Fruit fly (Drosophila melanogaster): ENCODE results near the gene Uqcc1.

Gene Uqcc1

dm6 chr3L:6977391-6977790 lies 19.5 kb upstream of the Uqcc1 start (continued):
- TF ChIP-seq Bdp1 (GFP tag; optimal IDR thresholded peaks at IDR 0.05): no peak
- 0 out of 2 replicates have a peak, but pooled peaks have one; percentile 40 for TF ChIP-seq CG11696 (GFP tag; IDR thresholded peaks at IDR 0.05)
- no peak for TF ChIP-seq CG17568 (GFP tag; optimal IDR thresholded peaks at IDR 0.05)
- TF ChIP-seq CG4707 (GFP tag; optimal IDR thresholded peaks at IDR 0.05): peak; percentile 16
- TF ChIP-seq gro (GFP tag; optimal IDR thresholded peaks at IDR 0.05): no peak
- TF ChIP-seq Kr (GFP tag; optimal IDR thresholded peaks at IDR 0.05): no peak
- TF ChIP-seq Elba2 (GFP tag; optimal IDR thresholded peaks at IDR 0.05): no peak
- TF ChIP-seq CG10209 (GFP tag; optimal IDR thresholded peaks at IDR 0.05): peak; percentile 31
- no peak for TF ChIP-seq hb (GFP tag; IDR thresholded peaks at IDR 0.05; ENCODE audit: partially characterized antibody)
- no peak for TF ChIP-seq CG11723 (GFP tag; optimal IDR thresholded peaks at IDR 0.05)
- TF ChIP-seq CG11456 (GFP tag; IDR thresholded peaks at IDR 0.05): peak; percentile 45; the same call in 1 of the 3 replicates
- TF ChIP-seq br (optimal IDR thresholded peaks at IDR 0.05): no peak
- peak; percentile 52 for TF ChIP-seq esg (GFP tag; conservative IDR thresholded peaks at IDR 0.05)
- TF ChIP-seq ci (GFP tag; IDR thresholded peaks at IDR 0.05): peak; percentile 75
- TF ChIP-seq B-H1 (GFP tag; IDR thresholded peaks at IDR 0.05): peak; percentile 52
- TF ChIP-seq lab (GFP tag; optimal IDR thresholded peaks at IDR 0.05): peak; percentile 68
- peak; percentile 65 for TF ChIP-seq CG10959 (GFP tag; IDR thresholded peaks at IDR 0.05)
- 0 out of 2 replicates have a peak, but pooled peaks have one; percentile 18 for TF ChIP-seq danr (GFP tag; IDR thresholded peaks at IDR 0.05)
- TF ChIP-seq Doc2 (GFP tag; IDR thresholded peaks at IDR 0.05): no peak
- no peak for TF ChIP-seq Dip3 (GFP tag; optimal IDR thresholded peaks at IDR 0.05)
- peak; percentile 22; the same call in 1 of the 2 replicates for TF ChIP-seq stc (GFP tag; IDR thresholded peaks at IDR 0.05)
- TF ChIP-seq bowl (GFP tag; IDR thresholded peaks at IDR 0.05): no peak
- TF ChIP-seq ftz-f1 (GFP tag; optimal IDR thresholded peaks at IDR 0.05): no peak
- TF ChIP-seq CG15696 (tag; optimal IDR thresholded peaks at IDR 0.05): no peak
- TF ChIP-seq CG2202 (tag; optimal IDR thresholded peaks at IDR 0.05): no peak
- peak; percentile 31 for TF ChIP-seq CG4820 (GFP tag; optimal IDR thresholded peaks at IDR 0.05)
- peak; percentile 33; the same call in 1 of the 3 replicates for TF ChIP-seq CG11093 (GFP tag; IDR thresholded peaks at IDR 0.05)
- TF ChIP-seq CG5180 (GFP tag; optimal IDR thresholded peaks at IDR 0.05): peak; percentile 36
- no peak for TF ChIP-seq Dll (GFP tag; IDR thresholded peaks at IDR 0.05; ENCODE audit: partially characterized antibody)
- TF ChIP-seq Ptx1 (GFP tag; IDR thresholded peaks at IDR 0.05): peak; percentile 72
- no peak for TF ChIP-seq CG3726 (GFP tag; IDR thresholded peaks at IDR 0.05)
- TF ChIP-seq CG11085 (GFP tag; IDR thresholded peaks at IDR 0.05): no peak
- no peak for TF ChIP-seq CG6854 (GFP tag; optimal IDR thresholded peaks at IDR 0.05)
- TF ChIP-seq Max (GFP tag; optimal IDR thresholded peaks at IDR 0.05): no peak
- TF ChIP-seq dm (GFP tag; optimal IDR thresholded peaks at IDR 0.05): no peak
- peak; percentile 9 for TF ChIP-seq fd3F (GFP tag; optimal IDR thresholded peaks at IDR 0.05)
- TF ChIP-seq pzg (GFP tag; optimal IDR thresholded peaks at IDR 0.05): no peak
- TF ChIP-seq Ssrp (tag; optimal IDR thresholded peaks at IDR 0.05): peak; percentile 64
- TF ChIP-seq CG6654 (GFP tag; optimal IDR thresholded peaks at IDR 0.05): no peak
- no peak for TF ChIP-seq gt (GFP tag; IDR thresholded peaks at IDR 0.05)
- TF ChIP-seq CG10267 (tag; optimal IDR thresholded peaks at IDR 0.05): peak; percentile 57
- no peak for TF ChIP-seq sens (GFP tag)
- TF ChIP-seq CrebB (tag; optimal IDR thresholded peaks at IDR 0.05): no peak
- no peak for TF ChIP-seq Hsf (GFP tag; optimal IDR thresholded peaks at IDR 0.05)
- peak; percentile 44 for TF ChIP-seq Chrac-16 (GFP tag; optimal IDR thresholded peaks at IDR 0.05)
- TF ChIP-seq Fer2 (tag; optimal IDR thresholded peaks at IDR 0.05): no peak
- TF ChIP-seq CG10431 (GFP tag; optimal IDR thresholded peaks at IDR 0.05): no peak
- peak; percentile 27 for TF ChIP-seq tio (GFP tag; optimal IDR thresholded peaks at IDR 0.05)
- TF ChIP-seq Antp (GFP tag; optimal IDR thresholded peaks at IDR 0.05): no peak
- TF ChIP-seq ash1 (GFP tag; optimal IDR thresholded peaks at IDR 0.05): no peak
- TF ChIP-seq E2f2 (GFP tag; IDR thresholded peaks at IDR 0.05): peak; percentile 28; the same call in 1 of the 2 replicates
- TF ChIP-seq BtbVII (GFP tag; optimal IDR thresholded peaks at IDR 0.05): peak; percentile 16
